Fruit fly (Drosophila melanogaster) whole organism, prepupa: ENCODE measurements around the gene lute.
A peak's percentile ranks its signal among the peaks of the same experiment; 100 is the strongest.

Source experiments
- Blimp-1 ChIP-seq: fragments of 200-800 bp; sonication (Bioruptor generic); optimal IDR thresholded peaks from 3 replicates; lab custom pipeline; 2017; ENCODE audit warnings: missing biosample characterization, missing genetic modification characterization, mild to moderate bottlenecking, moderate library complexity, missing genetic modification reagents
- CG10669 ChIP-seq: fragments of 200-800 bp; sonication (Bioruptor generic); optimal IDR thresholded peaks from 3 replicates; lab custom pipeline; 2018; ENCODE audit warnings: missing biosample characterization, mild to moderate bottlenecking, missing genetic modification characterization, moderate library complexity
- CG11294 ChIP-seq: fragments of 200-800 bp; sonication (Bioruptor generic); IDR thresholded peaks from 2 replicates; pipeline ENCODE4 v1.3.6; 2022; ENCODE audit warnings: missing biosample characterization, missing genetic modification characterization
- CG11762 ChIP-seq: fragments of 200-800 bp; sonication (Bioruptor generic); optimal IDR thresholded peaks from 3 replicates; lab custom pipeline; 2016; ENCODE audit warnings: missing biosample characterization, missing genetic modification characterization; ENCODE audit not compliant: insufficient read depth
- CG15336 ChIP-seq: fragments of 200-800 bp; sonication (Bioruptor generic); IDR thresholded peaks from 2 replicates; pipeline ENCODE4 v1.3.6; 2022; ENCODE audit warnings: missing biosample characterization, missing genetic modification characterization
- CG16779 ChIP-seq: fragments of 200-800 bp; sonication (Bioruptor generic); optimal IDR thresholded peaks from 3 replicates; lab custom pipeline; 2017; ENCODE audit warnings: missing biosample characterization, mild to moderate bottlenecking, missing genetic modification characterization
- CG32006 ChIP-seq: fragments of 200-800 bp; sonication (Bioruptor generic); optimal IDR thresholded peaks from 3 replicates; lab custom pipeline; 2017; ENCODE audit warnings: missing biosample characterization, mild to moderate bottlenecking, missing genetic modification characterization
- CG6163 ChIP-seq: fragments of 200-800 bp; sonication (Bioruptor generic); IDR thresholded peaks from 3 replicates; pipeline ENCODE4 v1.3.6; 2022; ENCODE audit warnings: missing biosample characterization, missing genetic modification characterization
- CG6276 ChIP-seq: fragments of 200-800 bp; sonication (Bioruptor generic); optimal IDR thresholded peaks from 2 replicates; lab custom pipeline; 2017; ENCODE audit warnings: missing biosample characterization, mild to moderate bottlenecking, missing genetic modification characterization
- CG6792 ChIP-seq: fragments of 200-800 bp; sonication (Bioruptor generic); optimal IDR thresholded peaks from 3 replicates; lab custom pipeline; 2016; ENCODE audit warnings: missing biosample characterization, missing genetic modification characterization
- CG6854 ChIP-seq: fragments of 200-800 bp; sonication (Bioruptor generic); optimal IDR thresholded peaks from 2 replicates; lab custom pipeline; 2017; ENCODE audit warnings: missing biosample characterization, mild to moderate bottlenecking, missing genetic modification characterization
- CG8119 ChIP-seq: fragments of 200-800 bp; sonication (Bioruptor generic); IDR thresholded peaks from 3 replicates; pipeline ENCODE4 v1.3.6; 2022; ENCODE audit warnings: missing biosample characterization, missing genetic modification characterization
- Eip78C ChIP-seq: fragments of 200-800 bp; sonication (Bioruptor generic); peaks from one replicate; lab custom pipeline; 2016; ENCODE audit warnings: missing biosample characterization, missing genetic modification characterization
- Ets96B ChIP-seq: fragments of 200-800 bp; optimal IDR thresholded peaks from 2 replicates; lab custom pipeline; 2019; ENCODE audit warnings: missing biosample characterization, mild to moderate bottlenecking, missing genetic modification characterization, moderate library complexity
- Gug ChIP-seq: fragments of 200-800 bp; sonication (Bioruptor generic); IDR thresholded peaks from 2 replicates; pipeline ENCODE4 v1.3.6; 2022; ENCODE audit warnings: missing biosample characterization, missing genetic modification characterization
- Hr39 ChIP-seq: fragments of 200-800 bp; sonication (Bioruptor generic); optimal IDR thresholded peaks from 2 replicates; lab custom pipeline; 2016; ENCODE audit warnings: missing biosample characterization, missing genetic modification characterization
- Hr4 ChIP-seq: fragments of 200-800 bp; sonication (Bioruptor generic); optimal IDR thresholded peaks from 3 replicates; lab custom pipeline; 2016; ENCODE audit warnings: missing biosample characterization, missing genetic modification characterization
- Smox ChIP-seq: fragments of 200-800 bp; sonication (Bioruptor generic); optimal IDR thresholded peaks from 3 replicates; lab custom pipeline; 2016; ENCODE audit warnings: missing biosample characterization, missing genetic modification characterization
- Sox102F ChIP-seq: fragments of 200-800 bp; sonication (Bioruptor generic); optimal IDR thresholded peaks from 2 replicates; lab custom pipeline; 2016; ENCODE audit warnings: missing biosample characterization, mild to moderate bottlenecking, missing genetic modification characterization
- dsx ChIP-seq: fragments of 200-800 bp; optimal IDR thresholded peaks from 3 replicates; lab custom pipeline; 2019; ENCODE audit warnings: missing biosample characterization, mild to moderate bottlenecking, missing genetic modification characterization, moderate library complexity; ENCODE audit not compliant: poor library complexity, severe bottlenecking
- eg ChIP-seq: fragments of 200-800 bp; sonication (Bioruptor generic); IDR thresholded peaks from 3 replicates; pipeline ENCODE4 v1.3.6; 2022; ENCODE audit warnings: missing biosample characterization, missing genetic modification characterization
- esn ChIP-seq: fragments of 200-800 bp; sonication (Bioruptor generic); optimal IDR thresholded peaks from 2 replicates; lab custom pipeline; 2016; ENCODE audit warnings: missing biosample characterization, mild to moderate bottlenecking, missing genetic modification characterization, moderate library complexity
- fd59A ChIP-seq: fragments of 200-800 bp; sonication (Bioruptor generic); optimal IDR thresholded peaks from 2 replicates; lab custom pipeline; 2017; ENCODE audit warnings: missing biosample characterization, mild to moderate bottlenecking, missing genetic modification characterization, missing genetic modification reagents
- fd85E ChIP-seq: fragments of 200-800 bp; sonication (Bioruptor generic); optimal IDR thresholded peaks from 3 replicates; lab custom pipeline; 2016; ENCODE audit warnings: missing biosample characterization, missing genetic modification characterization
- lz ChIP-seq: fragments of 200-800 bp; sonication (Bioruptor generic); optimal IDR thresholded peaks from 3 replicates; lab custom pipeline; 2016; ENCODE audit warnings: missing biosample characterization, missing genetic modification characterization
- net ChIP-seq: fragments of 200-800 bp; sonication (Bioruptor generic); optimal IDR thresholded peaks from 3 replicates; lab custom pipeline; 2016; ENCODE audit warnings: missing biosample characterization, missing genetic modification characterization
- ss ChIP-seq, 2 experiments: fragments of 200-800 bp; sonication (Bioruptor generic); optimal IDR thresholded peaks; 2 replicates in 1 of 2; 3 replicates in 1 of 2; lab custom pipeline; 2017 to 2018; ENCODE audit warnings: mild to moderate bottlenecking in 2 of 2, missing biosample characterization in 2 of 2, missing genetic modification characterization in 2 of 2, moderate library complexity in 1 of 2
- topi ChIP-seq: fragments of 200-800 bp; sonication (Bioruptor generic); optimal IDR thresholded peaks from 3 replicates; lab custom pipeline; 2016; ENCODE audit warnings: missing biosample characterization, missing genetic modification characterization
- vri ChIP-seq: fragments of 200-800 bp; sonication (Bioruptor generic); optimal IDR thresholded peaks from 3 replicates; lab custom pipeline; 2016; ENCODE audit warnings: missing biosample characterization, mild to moderate bottlenecking, missing genetic modification characterization

Gene lute

dm6 chr3R:17379742-17380141 lies at the start of gene lute:
Gene lute (plus strand): TSS chr3R:17379944.
- TF ChIP-seq esn (GFP tag; lab: Kevin White, UChicago), result no peak
- peak; percentile 59 for TF ChIP-seq Eip78C (GFP tag; lab: Kevin White, UChicago)
- no peak for TF ChIP-seq CG11762 (GFP tag; lab: Kevin White, UChicago)
- no peak for TF ChIP-seq CG6276 (GFP tag; lab: Kevin White, UChicago)
- 0 out of 3 replicates have a peak, but pooled peaks have one; percentile 24 for TF ChIP-seq CG6163
- peak; percentile 4 for TF ChIP-seq Sox102F
- no peak for TF ChIP-seq Ets96B (tag; lab: Kevin White, UChicago)
- TF ChIP-seq, all 60 proteins: peak for 3

- TF ChIP-seq Eip78C (GFP tag; lab: Kevin White, UChicago) (peak; percentile 38), CG6792 (GFP tag; lab: Kevin White, UChicago) (no peak)
Observed at dm6 chr3R:17346212-17346611, 33.5 kb upstream of the lute start.

dm6 chr3R:17359370-17359769 lies 20.4 kb upstream of the lute start:
- no peak for TF ChIP-seq Smox (GFP tag; lab: Kevin White, UChicago)
- TF ChIP-seq net (GFP tag; lab: Kevin White, UChicago), result no peak
- TF ChIP-seq ss (GFP tag; optimal IDR thresholded peaks at IDR 0.05; lab: Kevin White, UChicago), result no peak
- TF ChIP-seq lz (GFP tag; lab: Kevin White, UChicago), result no peak
- TF ChIP-seq CG10669 (GFP tag; lab: Kevin White, UChicago), result no peak
- TF ChIP-seq CG16779 (tag; lab: Kevin White, UChicago), result no peak
- TF ChIP-seq Hr39, result no peak
- no peak for TF ChIP-seq Hr4 (GFP tag; lab: Kevin White, UChicago)
- TF ChIP-seq CG6854 (GFP tag; lab: Kevin White, UChicago), result no peak
- TF ChIP-seq fd85E (GFP tag; lab: Kevin White, UChicago), result no peak
- no peak for TF ChIP-seq Ets96B (tag; lab: Kevin White, UChicago)

dm6 chr3R:17366023-17366422 lies 13.7 kb upstream of the lute start, which contains the start of gene beat-IIa:
Gene beat-IIa (minus strand): TSS chr3R:17366119.
- TF ChIP-seq dsx (GFP tag; lab: Kevin White, UChicago) (no peak), CG6276 (GFP tag; lab: Kevin White, UChicago) (no peak)

- TF ChIP-seq Hr4 (GFP tag; lab: Kevin White, UChicago), result no peak
- TF ChIP-seq CG11294 (GFP tag; lab: Robert Waterston, UW), result peak; percentile 16; the same call in 1 of the 2 replicates
- TF ChIP-seq topi (GFP tag; lab: Kevin White, UChicago), result no peak
- peak; percentile 38 for TF ChIP-seq CG32006 (GFP tag; lab: Kevin White, UChicago)
- no peak for TF ChIP-seq CG6854 (GFP tag; lab: Kevin White, UChicago)
- TF ChIP-seq CG15336 (GFP tag; lab: Robert Waterston, UW), result peak; percentile 35; the same call in 1 of the 2 replicates
- TF ChIP-seq CG6163, result 0 out of 3 replicates have a peak, but pooled peaks have one; percentile 36
- TF ChIP-seq Ets96B (tag; lab: Kevin White, UChicago), result peak; percentile 23
- TF ChIP-seq CG10669 (GFP tag; lab: Kevin White, UChicago), result peak; percentile 4
- TF ChIP-seq vri (GFP tag; lab: Kevin White, UChicago), result no peak
- peak; percentile 53; the same call in 1 of the 3 replicates for TF ChIP-seq CG8119 (GFP tag; lab: Robert Waterston, UW)
- TF ChIP-seq CG6276 (GFP tag; lab: Kevin White, UChicago), result peak; percentile 12
- no peak for TF ChIP-seq fd85E (GFP tag; lab: Kevin White, UChicago)
- TF ChIP-seq eg (GFP tag; lab: Robert Waterston, UW), result peak; percentile 55; the same call in 2 of the 3 replicates
- no peak for TF ChIP-seq fd59A (GFP tag; lab: Kevin White, UChicago)
Observed at dm6 chr3R:17371094-17371493, 8.7 kb upstream of the lute start.

- TF ChIP-seq topi (GFP tag; lab: Kevin White, UChicago) (no peak), lz (GFP tag; lab: Kevin White, UChicago) (no peak), fd85E (GFP tag; lab: Kevin White, UChicago) (no peak), Gug (GFP tag; lab: Robert Waterston, UW) (no peak), CG6276 (GFP tag; lab: Kevin White, UChicago) (no peak), esn (GFP tag; lab: Kevin White, UChicago) (no peak), Blimp-1 (GFP tag; lab: Kevin White, UChicago) (peak; percentile 9), Ets96B (tag; lab: Kevin White, UChicago) (no peak)
- TF ChIP-seq, all 60 proteins: peak for 1
Observed at dm6 chr3R:17377503-17377902, 2.2 kb upstream of the lute start.
